Fruit fly (Drosophila melanogaster): ENCODE measurements around the gene CG33764.
A peak's percentile ranks its signal among the peaks of the same experiment; 100 is the strongest.

CG33764 gene

dm6 chr3L:4286784-4287183 lies 19.5 kb upstream of the CG33764 start, which contains the start of gene TfIIEbeta (continued):
- TF ChIP-seq CG4424 (GFP tag; optimal IDR thresholded peaks at IDR 0.05) (peak; percentile 50), dysf (GFP tag; IDR thresholded peaks at IDR 0.05) (peak; percentile 36; the same call in 1 of the 3 replicates), Gsc (GFP tag; IDR thresholded peaks at IDR 0.05) (no peak), CG14441 (GFP tag; IDR thresholded peaks at IDR 0.05) (no peak), grau (tag; optimal IDR thresholded peaks at IDR 0.05) (peak; percentile 32), gsb-n (tag; optimal IDR thresholded peaks at IDR 0.05) (peak; percentile 30), tll (GFP tag; optimal IDR thresholded peaks at IDR 0.05) (no peak), nmo (GFP tag; optimal IDR thresholded peaks at IDR 0.05) (peak; percentile 41), ttk (GFP tag; IDR thresholded peaks at IDR 0.05) (no peak), fd64A (GFP tag; optimal IDR thresholded peaks at IDR 0.05) (no peak), sens (GFP tag) (peak; percentile 64), Max (GFP tag; optimal IDR thresholded peaks at IDR 0.05) (no peak), sqz (GFP tag; optimal IDR thresholded peaks at IDR 0.05) (no peak), Xbp1 (GFP tag; optimal IDR thresholded peaks at IDR 0.05) (peak; percentile 35), Bteb2 (GFP tag; optimal IDR thresholded peaks at IDR 0.05) (no peak), Awh (GFP tag; IDR thresholded peaks at IDR 0.05) (no peak), CG11723 (GFP tag; optimal IDR thresholded peaks at IDR 0.05) (no peak), eve (GFP tag; optimal IDR thresholded peaks at IDR 0.05) (no peak), Hr3 (GFP tag; optimal IDR thresholded peaks at IDR 0.05) (peak; percentile 14), Dbx (GFP tag; IDR thresholded peaks at IDR 0.05) (no peak), ato (GFP tag; IDR thresholded peaks at IDR 0.05; ENCODE audit: partially characterized antibody) (no peak), CG17612 (GFP tag; IDR thresholded peaks at IDR 0.05) (no peak), CG34376 (GFP tag; optimal IDR thresholded peaks at IDR 0.05) (no peak), CG9609 (GFP tag; optimal IDR thresholded peaks at IDR 0.05) (no peak), CG15514 (GFP tag; optimal IDR thresholded peaks at IDR 0.05) (peak; percentile 100), CG11504 (tag; optimal IDR thresholded peaks at IDR 0.05) (no peak), gro (GFP tag; optimal IDR thresholded peaks at IDR 0.05) (no peak), HmgZ (tag; optimal IDR thresholded peaks at IDR 0.05) (peak; percentile 27), nau (GFP tag; optimal IDR thresholded peaks at IDR 0.05) (no peak), Meics (GFP tag; optimal IDR thresholded peaks at IDR 0.05) (peak; percentile 53), Dip3 (GFP tag; optimal IDR thresholded peaks at IDR 0.05) (no peak), ewg (GFP tag; optimal IDR thresholded peaks at IDR 0.05) (no peak), CG10147 (GFP tag; optimal IDR thresholded peaks at IDR 0.05) (no peak), crc (GFP tag; optimal IDR thresholded peaks at IDR 0.05) (no peak), zfh2 (GFP tag; optimal IDR thresholded peaks at IDR 0.05) (no peak), ftz-f1 (GFP tag; optimal IDR thresholded peaks at IDR 0.05) (no peak), CG30403 (GFP tag; optimal IDR thresholded peaks at IDR 0.05) (no peak), MBD-R2 (GFP tag; IDR thresholded peaks at IDR 0.05) (peak; percentile 92), NC2β (GFP tag; optimal IDR thresholded peaks at IDR 0.05) (no peak), peb (GFP tag; IDR thresholded peaks at IDR 0.05) (no peak), CG15073 (GFP tag; optimal IDR thresholded peaks at IDR 0.05) (no peak), Atf-2 (GFP tag; optimal IDR thresholded peaks at IDR 0.05) (no peak), org-1 (GFP tag; optimal IDR thresholded peaks at IDR 0.05) (no peak), hkb (optimal IDR thresholded peaks at IDR 0.05) (no peak), hkb (GFP tag; IDR thresholded peaks at IDR 0.05) (peak; percentile 39; the same call in 1 of the 2 replicates), CG10979 (tag; optimal IDR thresholded peaks at IDR 0.05) (peak; percentile 44), CG13424 (tag; optimal IDR thresholded peaks at IDR 0.05) (peak; percentile 15), Nf-YA (GFP tag; IDR thresholded peaks at IDR 0.05) (no peak), Adf1 (GFP tag; IDR thresholded peaks at IDR 0.05) (no peak; the same call in 1 of the 2 replicates), Vsx1 (GFP tag; optimal IDR thresholded peaks at IDR 0.05) (no peak), CG6654 (GFP tag; optimal IDR thresholded peaks at IDR 0.05) (no peak), CG11560 (tag; IDR thresholded peaks at IDR 0.05) (no peak)
